Fruit fly (Drosophila melanogaster): Measurements from ENCODE around the gene CG14042.

Gene CG14042

DNA sequence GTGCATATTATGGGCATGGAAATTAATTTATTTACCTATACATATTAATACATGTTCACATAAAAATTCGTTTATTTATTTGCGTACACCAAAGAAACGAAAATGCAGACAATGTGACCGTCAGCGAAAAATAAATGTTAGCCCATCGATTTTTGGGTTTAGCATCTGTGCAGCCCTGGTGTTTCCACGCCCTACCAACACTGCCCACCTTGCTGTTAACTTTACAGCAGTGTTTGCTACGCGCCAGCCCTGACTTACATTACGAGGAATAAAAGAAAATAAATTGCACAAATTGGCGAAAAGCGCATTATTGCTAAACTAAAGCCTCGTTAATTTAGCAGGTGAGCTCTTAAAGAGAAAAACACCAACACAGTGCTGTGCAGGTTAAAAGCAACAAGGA is 5.5 kb downstream of the CG14042 start, which contains the start of the genes CG33995, CG44000 and CG44001 (continued):
- TF ChIP-seq CG3163 (GFP tag; optimal IDR thresholded peaks at IDR 0.05) (peak; percentile 15), CG7928 (GFP tag; optimal IDR thresholded peaks at IDR 0.05) (peak; percentile 99), sug (tag; optimal IDR thresholded peaks at IDR 0.05) (peak; percentile 33), Dll (GFP tag; IDR thresholded peaks at IDR 0.05; ENCODE audit: partially characterized antibody) (no peak), CG1792 (GFP tag; optimal IDR thresholded peaks at IDR 0.05) (peak; percentile 6), CG18011 (GFP tag; optimal IDR thresholded peaks at IDR 0.05) (no peak), CG16863 (GFP tag; optimal IDR thresholded peaks at IDR 0.05) (peak; percentile 0), sima (GFP tag; optimal IDR thresholded peaks at IDR 0.05) (no peak), Rx (GFP tag; IDR thresholded peaks at IDR 0.05) (0 out of 2 replicates have a peak, but pooled peaks have one; percentile 4), CG15073 (GFP tag; optimal IDR thresholded peaks at IDR 0.05) (no peak), CG12219 (GFP tag; optimal IDR thresholded peaks at IDR 0.05) (no peak), zf30C (GFP tag; optimal IDR thresholded peaks at IDR 0.05) (no peak), Taf1 (GFP tag; IDR thresholded peaks at IDR 0.05) (no peak), ERR (GFP tag; optimal IDR thresholded peaks at IDR 0.05) (no peak), Camta (GFP tag; optimal IDR thresholded peaks at IDR 0.05) (peak; percentile 41), CG6791 (GFP tag; IDR thresholded peaks at IDR 0.05; ENCODE audit: partially characterized antibody) (peak; percentile 30; the same call in 1 of the 3 replicates), CG1647 (GFP tag; optimal IDR thresholded peaks at IDR 0.05) (peak; percentile 16), sob (GFP tag; IDR thresholded peaks at IDR 0.05) (peak; percentile 55), knrl (GFP tag; IDR thresholded peaks at IDR 0.05; ENCODE audit: partially characterized antibody) (peak; percentile 10; the same call in 1 of the 3 replicates), CG4360 (GFP tag; IDR thresholded peaks at IDR 0.05) (no peak), CG10147 (GFP tag; optimal IDR thresholded peaks at IDR 0.05) (no peak), CG9609 (GFP tag; optimal IDR thresholded peaks at IDR 0.05) (peak; percentile 27), HLH3B (GFP tag; IDR thresholded peaks at IDR 0.05) (0 out of 2 replicates have a peak, but pooled peaks have one; percentile 5), Opbp (GFP tag; IDR thresholded peaks at IDR 0.05; ENCODE audit: partially characterized antibody) (peak; percentile 80), nau (GFP tag; optimal IDR thresholded peaks at IDR 0.05) (no peak), pan (optimal IDR thresholded peaks at IDR 0.05) (no peak), pan (GFP tag; optimal IDR thresholded peaks at IDR 0.05 in 1 of 2, IDR thresholded peaks at IDR 0.05 in 1 of 2) (peak in 1 of 2 experiments; percentile 22), jing (GFP tag; optimal IDR thresholded peaks at IDR 0.05) (no peak), Lhr (GFP tag; optimal IDR thresholded peaks at IDR 0.05) (peak; percentile 35), CG31365 (tag; optimal IDR thresholded peaks at IDR 0.05) (no peak), zfh1 (GFP tag; IDR thresholded peaks at IDR 0.05) (peak; percentile 57; the same call in 2 of the 3 replicates), CG6683 (GFP tag; optimal IDR thresholded peaks at IDR 0.05) (no peak), CG13624 (GFP tag; optimal IDR thresholded peaks at IDR 0.05) (peak; percentile 68), CG12942 (GFP tag; optimal IDR thresholded peaks at IDR 0.05) (peak; percentile 32), CG3995 (GFP tag; optimal IDR thresholded peaks at IDR 0.05) (peak; percentile 29), cato (GFP tag; optimal IDR thresholded peaks at IDR 0.05; ENCODE audit: borderline replicate concordance) (no peak), gem (tag; optimal IDR thresholded peaks at IDR 0.05) (peak; percentile 45), az2 (GFP tag; optimal IDR thresholded peaks at IDR 0.05) (peak; percentile 12), Dp (GFP tag; optimal IDR thresholded peaks at IDR 0.05) (peak; percentile 71), CG1024 (GFP tag; IDR thresholded peaks at IDR 0.05) (peak; percentile 49; the same call in 1 of the 2 replicates), nerfin-2 (GFP tag; IDR thresholded peaks at IDR 0.05; ENCODE audit: partially characterized antibody) (no peak), HmgZ (tag; optimal IDR thresholded peaks at IDR 0.05) (peak; percentile 86), nerfin-1 (tag; optimal IDR thresholded peaks at IDR 0.05) (no peak), nmo (GFP tag; optimal IDR thresholded peaks at IDR 0.05) (peak; percentile 59), sna (GFP tag; IDR thresholded peaks at IDR 0.05; ENCODE audit: partially characterized antibody) (0 out of 2 replicates have a peak, but pooled peaks have one; percentile 4), CG12391 (tag; optimal IDR thresholded peaks at IDR 0.05) (peak; percentile 53), tap (tag; optimal IDR thresholded peaks at IDR 0.05) (peak; percentile 5), CG8765 (GFP tag; IDR thresholded peaks at IDR 0.05) (no peak), CG18262 (tag; optimal IDR thresholded peaks at IDR 0.05) (no peak), row (GFP tag; IDR thresholded peaks at IDR 0.05) (peak; percentile 39; the same call in 2 of the 3 replicates)
